Fruit fly (Drosophila melanogaster) whole organism, embryonic: ENCODE data around the gene ss.

ENCODE experiments used
- CG10274 ChIP-seq: fragments of 200-800 bp; sonication (Bioruptor generic); optimal IDR thresholded peaks from 3 replicates; lab custom pipeline; 2017; ENCODE audit warnings: missing biosample characterization, mild to moderate bottlenecking, missing genetic modification characterization
- CG12071 ChIP-seq: fragments of 200-800 bp; sonication (Bioruptor generic); optimal IDR thresholded peaks from 3 replicates; lab custom pipeline; 2018; ENCODE audit warnings: missing biosample characterization, mild to moderate bottlenecking, missing genetic modification characterization
- CG12659 ChIP-seq: fragments of 200-800 bp; sonication (Bioruptor generic); optimal IDR thresholded peaks from 3 replicates; lab custom pipeline; 2017; ENCODE audit warnings: mild to moderate bottlenecking, missing biosample characterization, missing genetic modification reagents, missing genetic modification characterization
- CG2199 ChIP-seq: fragments of 200-800 bp; sonication (Bioruptor generic); IDR thresholded peaks from 3 replicates; pipeline ENCODE4 v1.3.6; 2022; ENCODE audit warnings: missing biosample characterization, missing genetic modification characterization
- CG34376 ChIP-seq: fragments of 200-800 bp; sonication (Bioruptor generic); optimal IDR thresholded peaks from 2 replicates; lab custom pipeline; 2018; ENCODE audit warnings: missing biosample characterization, mild to moderate bottlenecking, missing genetic modification characterization
- CG6654 ChIP-seq: fragments of 200-800 bp; sonication (Bioruptor generic); optimal IDR thresholded peaks from 2 replicates; lab custom pipeline; 2017; ENCODE audit warnings: missing biosample characterization, mild to moderate bottlenecking, missing genetic modification characterization
- CG7928 ChIP-seq: fragments of 200-800 bp; sonication (Bioruptor generic); optimal IDR thresholded peaks from 2 replicates; lab custom pipeline; 2017; ENCODE audit warnings: missing biosample characterization, mild to moderate bottlenecking, missing genetic modification characterization
- CG9609 ChIP-seq: fragments of 200-800 bp; sonication (Bioruptor generic); optimal IDR thresholded peaks from 3 replicates; lab custom pipeline; 2016; ENCODE audit warnings: missing biosample characterization, missing genetic modification characterization
- CG9817 ChIP-seq: fragments of 200-800 bp; sonication (Bioruptor generic); optimal IDR thresholded peaks from 2 replicates; lab custom pipeline; 2018; ENCODE audit warnings: missing biosample characterization, mild to moderate bottlenecking, missing genetic modification characterization, moderate library complexity
- CG9876 ChIP-seq: fragments of 200-800 bp; sonication (Bioruptor generic); optimal IDR thresholded peaks from 2 replicates; lab custom pipeline; 2016; ENCODE audit warnings: missing biosample characterization, missing genetic modification characterization
- Dbx ChIP-seq: fragments of 200-800 bp; sonication (Bioruptor generic); IDR thresholded peaks from 3 replicates; pipeline ENCODE4 v1.3.6; 2022; ENCODE audit warnings: missing biosample characterization, missing genetic modification characterization
- Dfd ChIP-seq, 2 experiments: fragments of >200 bp; optimal IDR thresholded peaks; 2 replicates each; lab custom pipeline; 2017; ENCODE audit warnings: missing biosample characterization in 2 of 2, missing genetic modification characterization in 2 of 2
- Elba2 ChIP-seq: fragments of 200-800 bp; sonication (Bioruptor generic); optimal IDR thresholded peaks from 3 replicates; lab custom pipeline; 2016; ENCODE audit warnings: missing biosample characterization, missing genetic modification characterization
- GATAe ChIP-seq: fragments of 200-800 bp; sonication (Bioruptor generic); conservative IDR thresholded peaks from 2 replicates; pipeline ENCODE4 v1.3.6; 2022; ENCODE audit warnings: missing biosample characterization, missing genetic modification characterization
- Hey ChIP-seq: fragments of 200-800 bp; sonication (Bioruptor generic); optimal IDR thresholded peaks from 3 replicates; lab custom pipeline; 2018; ENCODE audit warnings: missing biosample characterization, mild to moderate bottlenecking, missing genetic modification characterization
- Hr78 ChIP-seq, 2 experiments: fragments of 200-800 bp in 1 of 2; fragments of >200 bp in 1 of 2; sonication (Bioruptor generic) in 1 of 2; optimal IDR thresholded peaks; 2 replicates each; lab custom pipeline; 2017 to 2019; ENCODE audit warnings: missing biosample characterization in 2 of 2, missing genetic modification characterization in 2 of 2, mild to moderate bottlenecking in 1 of 2, moderate library complexity in 1 of 2
- Med ChIP-seq: fragments of 200-800 bp; sonication (Bioruptor generic); peaks from one replicate; lab custom pipeline; 2016; ENCODE audit warnings: missing biosample characterization, missing genetic modification characterization, mild to moderate bottlenecking, inconsistent platforms, moderate library complexity
- Oli ChIP-seq: fragments of 200-800 bp; sonication (Bioruptor generic); optimal IDR thresholded peaks from 2 replicates; lab custom pipeline; 2018; ENCODE audit warnings: missing biosample characterization, mild to moderate bottlenecking, missing genetic modification characterization, moderate library complexity
- Pdp1 ChIP-seq, 2 experiments: fragments of 200-800 bp; sonication (Bioruptor generic); optimal IDR thresholded peaks; 3 replicates each; lab custom pipeline; 2016; ENCODE audit warnings: missing biosample characterization in 2 of 2, missing genetic modification characterization in 2 of 2, mild to moderate bottlenecking in 1 of 2, moderate library complexity in 1 of 2
- TFAM ChIP-seq: fragments of 200-800 bp; sonication (Bioruptor generic); optimal IDR thresholded peaks from 2 replicates; lab custom pipeline; 2017; ENCODE audit warnings: missing biosample characterization, missing genetic modification characterization, inconsistent platforms
- Usf ChIP-seq: fragments of 200-800 bp; sonication (Bioruptor generic); optimal IDR thresholded peaks from 2 replicates; lab custom pipeline; 2017; ENCODE audit warnings: missing genotype, missing biosample characterization, missing genetic modification characterization
- chinmo ChIP-seq: fragments of 200-800 bp; sonication (Bioruptor generic); IDR thresholded peaks from 4 replicates; pipeline ENCODE4 v1.3.6; 2022; ENCODE audit warnings: missing biosample characterization, missing genetic modification characterization; ENCODE audit not compliant: partially characterized antibody
- crol ChIP-seq: fragments of 200-800 bp; sonication (Bioruptor generic); IDR thresholded peaks from 2 replicates; pipeline ENCODE4 v1.3.6; 2022; ENCODE audit warnings: missing biosample characterization, missing genetic modification characterization
- exex ChIP-seq: fragments of 200-800 bp; sonication (Bioruptor generic); optimal IDR thresholded peaks from 4 replicates; lab custom pipeline; 2018; ENCODE audit warnings: missing biosample characterization, mild to moderate bottlenecking, missing genetic modification characterization, moderate library complexity
- ftz-f1 ChIP-seq: fragments of 200-800 bp; sonication (Bioruptor generic); optimal IDR thresholded peaks from 2 replicates; lab custom pipeline; 2016; ENCODE audit warnings: missing biosample characterization, missing genetic modification characterization
- grn ChIP-seq: fragments of 200-800 bp; sonication (Bioruptor generic); optimal IDR thresholded peaks from 3 replicates; lab custom pipeline; 2017; ENCODE audit warnings: missing biosample characterization, missing genetic modification characterization
- h ChIP-seq: fragments of >200 bp; optimal IDR thresholded peaks from 2 replicates; lab custom pipeline; 2017
- lab ChIP-seq: fragments of 200-800 bp; sonication (Bioruptor generic); optimal IDR thresholded peaks from 3 replicates; lab custom pipeline; 2017; ENCODE audit warnings: missing biosample characterization, missing genetic modification characterization, mild to moderate bottlenecking, moderate library complexity, missing genetic modification reagents
- mirr ChIP-seq: fragments of 200-800 bp; sonication (Bioruptor generic); optimal IDR thresholded peaks from 3 replicates; lab custom pipeline; 2018; ENCODE audit warnings: missing biosample characterization, mild to moderate bottlenecking, missing genetic modification characterization
- odd ChIP-seq: fragments of 200-800 bp; sonication (Bioruptor generic); optimal IDR thresholded peaks from 2 replicates; lab custom pipeline; 2017; ENCODE audit warnings: missing biosample characterization, mild to moderate bottlenecking, missing genetic modification characterization
- onecut ChIP-seq: fragments of 200-800 bp; sonication (Bioruptor generic); IDR thresholded peaks from 2 replicates; pipeline ENCODE4 v1.3.6; 2022; ENCODE audit warnings: missing biosample characterization, missing genetic modification characterization
- org-1 ChIP-seq: fragments of 200-800 bp; sonication (Bioruptor generic); optimal IDR thresholded peaks from 2 replicates; lab custom pipeline; 2017; ENCODE audit warnings: missing biosample characterization, missing genetic modification characterization
- pan ChIP-seq, 4 experiments: fragments of >200 bp in 3 of 4; fragments of 200-800 bp in 1 of 4; sonication (Bioruptor generic) in 1 of 4; optimal IDR thresholded peaks in 3 of 4; IDR thresholded peaks in 1 of 4; 2 replicates each; pipeline versions ENCODE4 v1.3.6 to Lab custom; 2017 to 2022; ENCODE audit warnings: missing biosample characterization in 2 of 4, missing genetic modification characterization in 2 of 4, mixed read lengths in 1 of 4
- sens ChIP-seq: fragments of 200-800 bp; sonication (Bioruptor generic); peaks from one replicate; lab custom pipeline; 2016; ENCODE audit warnings: missing biosample characterization, missing genetic modification characterization
- slou ChIP-seq: fragments of 200-800 bp; sonication (Bioruptor generic); optimal IDR thresholded peaks from 3 replicates; lab custom pipeline; 2016; ENCODE audit warnings: missing biosample characterization, missing genetic modification characterization
- sug ChIP-seq: fragments of 200-800 bp; optimal IDR thresholded peaks from 2 replicates; lab custom pipeline; 2019; ENCODE audit warnings: missing biosample characterization, mild to moderate bottlenecking, missing genetic modification characterization, moderate library complexity
- tgo ChIP-seq: fragments of 200-800 bp; sonication (Bioruptor generic); IDR thresholded peaks from 3 replicates; pipeline ENCODE4 v1.3.6; 2022; ENCODE audit warnings: missing biosample characterization, missing genetic modification characterization
- toy ChIP-seq: fragments of 200-800 bp; sonication (Bioruptor generic); IDR thresholded peaks from 2 replicates; pipeline ENCODE4 v1.3.6; 2022; ENCODE audit warnings: missing biosample characterization, missing genetic modification characterization
- trem ChIP-seq: fragments of 200-800 bp; optimal IDR thresholded peaks from 3 replicates; lab custom pipeline; 2019; ENCODE audit warnings: missing biosample characterization, mild to moderate bottlenecking, missing genetic modification characterization, moderate library complexity
- tx ChIP-seq: fragments of 200-800 bp; sonication (Bioruptor generic); optimal IDR thresholded peaks from 2 replicates; lab custom pipeline; 2016; ENCODE audit warnings: missing biosample characterization, missing genetic modification characterization
- wek ChIP-seq: fragments of 200-800 bp; sonication (Bioruptor generic); optimal IDR thresholded peaks from 3 replicates; lab custom pipeline; 2018; ENCODE audit warnings: missing biosample characterization, mild to moderate bottlenecking, missing genetic modification characterization, moderate library complexity

Gene ss

DNA sequence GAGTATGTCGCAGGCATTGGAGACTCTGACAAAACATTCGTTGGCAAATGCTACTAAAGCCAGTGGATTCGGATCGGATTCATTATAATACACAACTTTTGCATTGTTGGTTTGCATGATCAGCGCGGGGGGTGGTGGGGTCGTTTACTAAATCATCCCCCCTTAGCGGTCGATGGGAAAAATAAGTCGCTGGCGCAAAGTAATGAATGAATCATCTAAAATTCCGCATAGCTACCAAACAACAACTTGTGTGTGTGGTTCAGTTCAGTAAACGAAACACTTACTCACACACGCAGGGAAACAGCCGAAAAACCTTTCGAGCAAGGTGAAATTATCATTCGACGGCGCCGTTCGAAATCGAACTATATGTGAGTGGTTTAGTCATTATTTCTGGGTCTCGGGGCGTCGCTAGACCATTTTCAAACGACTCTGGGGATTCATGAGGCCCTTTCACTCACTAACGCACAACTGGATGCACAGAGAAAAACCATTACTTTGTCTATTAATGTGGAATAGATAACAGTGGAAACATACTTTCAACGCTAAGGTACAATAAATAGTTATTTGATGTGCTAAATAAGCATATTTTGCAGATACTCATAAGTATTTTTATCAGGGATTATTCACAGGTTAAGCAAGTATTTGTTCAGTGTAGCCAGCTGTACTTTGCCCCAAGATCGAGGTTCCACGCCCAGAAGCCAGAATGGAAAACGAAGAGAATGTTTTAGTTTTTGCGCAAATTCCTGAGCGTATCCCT lies 45.1 kb upstream of the ss start (continued):
- TF ChIP-seq CG12659 (GFP tag; lab: Kevin White, UChicago): peak; percentile 51
- peak; percentile 62 for TF ChIP-seq CG9876
- peak; percentile 75 for TF ChIP-seq wek (GFP tag; lab: Kevin White, UChicago)
- no peak for TF ChIP-seq pan (optimal IDR thresholded peaks at IDR 0.05; lab: Kevin White, UChicago)
- peak in 1 of 2 experiments; percentile 79 for TF ChIP-seq pan (GFP tag; optimal IDR thresholded peaks at IDR 0.05 in 1 of 2, IDR thresholded peaks at IDR 0.05 in 1 of 2)
- no peak for TF ChIP-seq h (lab: Kevin White, UChicago)
- TF ChIP-seq CG7928 (GFP tag; lab: Kevin White, UChicago): no peak
- peak; percentile 3 for TF ChIP-seq slou (GFP tag; lab: Kevin White, UChicago)
- peak; percentile 82 for TF ChIP-seq CG9609
- TF ChIP-seq CG10274 (GFP tag; lab: Kevin White, UChicago): no peak
- TF ChIP-seq CG9817 (tag; lab: Kevin White, UChicago): peak; percentile 66
- no peak for TF ChIP-seq org-1
- TF ChIP-seq TFAM (GFP tag; lab: Kevin White, UChicago): no peak
- TF ChIP-seq Dbx (GFP tag; lab: Robert Waterston, UW): peak; percentile 17; the same call in 1 of the 3 replicates
- peak; percentile 54 for TF ChIP-seq odd (GFP tag; lab: Kevin White, UChicago)
- TF ChIP-seq Usf (GFP tag; lab: Kevin White, UChicago): peak; percentile 8
- TF ChIP-seq, all 482 proteins: peak for 319

DNA sequence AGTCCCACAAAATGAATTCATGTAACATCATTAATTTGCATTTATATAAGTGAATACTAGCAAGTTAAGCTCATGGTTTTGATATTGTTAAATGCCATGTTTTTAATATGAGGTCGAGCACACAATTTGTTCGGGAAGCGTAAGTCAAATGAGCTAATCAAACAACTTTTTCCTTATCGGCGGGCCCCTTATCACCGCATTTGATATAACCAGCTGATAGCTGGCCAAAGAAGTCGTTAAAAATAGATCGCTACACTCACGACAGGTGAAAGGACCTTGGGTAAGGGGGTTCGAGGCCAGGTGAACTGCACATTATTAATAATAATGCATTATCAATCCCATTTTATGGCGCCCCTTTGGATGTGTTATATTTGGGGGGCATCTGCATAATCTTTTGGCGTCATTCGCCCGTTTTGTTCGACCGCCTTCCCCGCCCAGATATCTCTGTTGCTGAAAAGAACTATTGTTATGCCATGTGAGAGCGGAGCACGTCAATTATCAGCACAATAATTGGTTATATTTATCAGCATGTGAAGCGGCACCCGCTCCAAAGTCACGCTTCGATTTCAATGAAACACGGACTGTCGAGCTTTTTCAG lies 44.1 kb upstream of the ss start:
- TF ChIP-seq sens: peak; percentile 73
- TF ChIP-seq lab (GFP tag; lab: Kevin White, UChicago): peak; percentile 19
- no peak for TF ChIP-seq CG12071 (GFP tag; lab: Kevin White, UChicago)
- peak; percentile 10 for TF ChIP-seq CG34376 (GFP tag; lab: Kevin White, UChicago)
- TF ChIP-seq onecut (GFP tag; lab: Robert Waterston, UW): no peak
- TF ChIP-seq Pdp1 (GFP tag; optimal IDR thresholded peaks at IDR 0.05; lab: Kevin White, UChicago): peak in 1 of 2 experiments; percentile 51
- no peak for TF ChIP-seq tgo (GFP tag; lab: Robert Waterston, UW)
- TF ChIP-seq grn (GFP tag; lab: Kevin White, UChicago): peak; percentile 74
- TF ChIP-seq tx (GFP tag; lab: Kevin White, UChicago): no peak
- no peak for TF ChIP-seq Hey (tag; lab: Kevin White, UChicago)
- TF ChIP-seq CG6654 (GFP tag; lab: Kevin White, UChicago): no peak
- TF ChIP-seq Oli (tag; lab: Kevin White, UChicago): no peak
- peak in 1 of 2 experiments; percentile 47 for TF ChIP-seq Hr78 (GFP tag; optimal IDR thresholded peaks at IDR 0.05; lab: Kevin White, UChicago)
- 0 out of 4 replicates have a peak, but pooled peaks have one; percentile 69 for TF ChIP-seq chinmo
- no peak for TF ChIP-seq trem (tag; lab: Kevin White, UChicago)
- TF ChIP-seq GATAe (GFP tag; lab: Robert Waterston, UW): peak; percentile 74
- peak; percentile 16 for TF ChIP-seq ftz-f1 (GFP tag; lab: Kevin White, UChicago)
- TF ChIP-seq toy (GFP tag; lab: Robert Waterston, UW): no peak
- peak; percentile 55 for TF ChIP-seq Med (GFP tag; lab: Kevin White, UChicago)
- peak; percentile 51 for TF ChIP-seq sug (tag; lab: Kevin White, UChicago)
- TF ChIP-seq Dfd (GFP tag; optimal IDR thresholded peaks at IDR 0.05; lab: Kevin White, UChicago): no peak
- TF ChIP-seq mirr (GFP tag; lab: Kevin White, UChicago): peak; percentile 35
- TF ChIP-seq Elba2: no peak
- TF ChIP-seq CG2199 (GFP tag; lab: Robert Waterston, UW): 0 out of 3 replicates have a peak, but pooled peaks have one; percentile 20
- peak; percentile 75 for TF ChIP-seq exex (tag; lab: Kevin White, UChicago)
- TF ChIP-seq crol (GFP tag; lab: Robert Waterston, UW): peak; percentile 20; the same call in 1 of the 2 replicates
